Worm (Caenorhabditis elegans) whole organism, L4/young adult: ENCODE data around the gene mfsd-12.

Source experiments
- W03F9.2 ChIP-seq: fragments of 150-350 bp; optimal IDR thresholded peaks from 2 replicates; lab custom pipeline; 2014; ENCODE audit warnings: missing biosample characterization, missing genetic modification characterization
- dao-5 ChIP-seq: sonication (generic microtip); optimal IDR thresholded peaks from 2 replicates; lab custom pipeline; 2016; ENCODE audit warnings: missing genotype, missing genetic modification characterization, moderate library complexity, missing compliant biosample characterization

- TF ChIP-seq dao-5 (tag; lab: Kevin White, UChicago) (no peak), W03F9.2 (tag; lab: Kevin White, UChicago) (no peak)
Observed at ce11 chrX:4718114-4718513, 50.2 kb downstream of the mfsd-12 start.
